Fruit fly (Drosophila melanogaster) S2 (cell line): ENCODE results near the gene Bgb.

Experiments used
- CG8478 ChIP-seq: fragments of >200 bp; optimal IDR thresholded peaks from 2 replicates; lab custom pipeline; 2018
- CTCF ChIP-seq, 2 experiments: fragments of >200 bp; optimal IDR thresholded peaks; 2 replicates each; lab custom pipeline; 2018

DNA sequence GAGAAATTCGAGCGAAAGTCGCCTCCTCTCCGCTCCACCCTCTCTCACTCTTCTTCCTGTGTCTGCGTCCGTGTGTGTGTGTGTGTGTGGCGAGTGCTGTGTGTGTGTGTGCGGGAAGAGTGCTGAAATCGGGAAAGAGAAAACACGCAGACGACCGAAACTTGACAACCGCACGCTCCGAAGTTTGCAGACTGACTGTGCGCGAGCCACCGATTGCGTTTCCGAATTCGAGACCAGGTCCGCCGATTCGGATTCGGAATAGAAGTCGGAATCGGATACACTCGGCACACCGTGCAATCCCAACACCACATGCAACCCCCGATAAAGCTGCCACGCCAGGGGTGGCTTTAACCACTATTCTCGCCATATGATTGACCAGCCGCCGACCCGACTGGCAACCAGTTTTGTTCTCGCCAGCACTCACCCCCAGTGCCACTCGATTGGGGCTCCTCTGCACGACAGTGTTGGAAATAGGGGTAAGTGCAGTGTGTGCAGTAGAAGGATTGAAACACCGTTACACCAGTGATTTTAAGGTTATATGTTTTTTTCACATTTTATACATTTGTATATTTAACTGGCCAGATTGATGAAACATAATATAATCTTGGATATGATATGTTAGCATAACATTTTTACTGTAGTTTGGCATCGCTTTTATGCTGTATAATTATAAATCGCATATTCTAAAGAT, 11.2 kb upstream of the Bgb start, which contains the start of gene CG13928:
- TF ChIP-seq CG8478 (lab: Kevin White, UChicago): no peak
- TF ChIP-seq CTCF (optimal IDR thresholded peaks at IDR 0.05; lab: Kevin White, UChicago): no peak
